Fruit fly (Drosophila melanogaster) whole organism, embryonic: Measurements from ENCODE around the gene CG15155.

Experiments
- Atf-2 ChIP-seq: fragments of 200-800 bp; sonication (Bioruptor generic); optimal IDR thresholded peaks from 2 replicates; lab custom pipeline; 2016; ENCODE audit warnings: missing biosample characterization, missing genetic modification characterization
- BtbVII ChIP-seq: fragments of 200-800 bp; sonication (Bioruptor generic); optimal IDR thresholded peaks from 3 replicates; lab custom pipeline; 2017; ENCODE audit warnings: missing biosample characterization, mild to moderate bottlenecking, missing genetic modification characterization
- CG10366 ChIP-seq: fragments of 200-800 bp; sonication (Bioruptor generic); IDR thresholded peaks from 2 replicates; pipeline ENCODE4 v1.3.6; 2022; ENCODE audit warnings: missing biosample characterization, missing genetic modification characterization
- CG10431 ChIP-seq: fragments of 200-800 bp; sonication (Bioruptor generic); optimal IDR thresholded peaks from 3 replicates; lab custom pipeline; 2018; ENCODE audit warnings: missing biosample characterization, mild to moderate bottlenecking, missing genetic modification characterization
- CG10543 ChIP-seq: fragments of 200-800 bp; sonication (Bioruptor generic); optimal IDR thresholded peaks from 3 replicates; lab custom pipeline; 2017; ENCODE audit warnings: missing biosample characterization, mild to moderate bottlenecking, missing genetic modification characterization, moderate library complexity
- CG11723 ChIP-seq: fragments of 200-800 bp; sonication (Bioruptor generic); optimal IDR thresholded peaks from 2 replicates; lab custom pipeline; 2017; ENCODE audit warnings: missing biosample characterization, mild to moderate bottlenecking, missing genetic modification characterization
- CG12744 ChIP-seq: fragments of 200-800 bp; sonication (Bioruptor generic); optimal IDR thresholded peaks from 2 replicates; lab custom pipeline; 2016; ENCODE audit warnings: missing biosample characterization, missing genetic modification characterization
- CG12769 ChIP-seq: fragments of 200-800 bp; sonication (Bioruptor generic); optimal IDR thresholded peaks from 2 replicates; lab custom pipeline; 2019; ENCODE audit warnings: missing biosample characterization, mild to moderate bottlenecking, missing genetic modification characterization, moderate library complexity
- CG13123 ChIP-seq: fragments of 200-800 bp; sonication (Bioruptor generic); optimal IDR thresholded peaks from 2 replicates; lab custom pipeline; 2016; ENCODE audit warnings: missing biosample characterization, missing genetic modification characterization
- CG15073 ChIP-seq: fragments of 200-800 bp; sonication (Bioruptor generic); optimal IDR thresholded peaks from 2 replicates; lab custom pipeline; 2016; ENCODE audit warnings: missing biosample characterization, missing genetic modification characterization
- CG2202 ChIP-seq: fragments of 200-800 bp; sonication (Bioruptor generic); optimal IDR thresholded peaks from 2 replicates; lab custom pipeline; 2018; ENCODE audit warnings: missing biosample characterization, mild to moderate bottlenecking, missing genetic modification characterization
- CG2889 ChIP-seq: fragments of 200-800 bp; sonication (Bioruptor generic); IDR thresholded peaks from 3 replicates; pipeline ENCODE4 v1.3.6; 2022; ENCODE audit warnings: missing biosample characterization, missing genetic modification characterization
- CG3281 ChIP-seq: fragments of 200-800 bp; sonication (Bioruptor generic); optimal IDR thresholded peaks from 3 replicates; lab custom pipeline; 2017; ENCODE audit warnings: missing biosample characterization, mild to moderate bottlenecking, missing genetic modification characterization
- CG4707 ChIP-seq: fragments of 200-800 bp; sonication (Bioruptor generic); optimal IDR thresholded peaks from 2 replicates; lab custom pipeline; 2018; ENCODE audit warnings: missing biosample characterization, mild to moderate bottlenecking, missing genetic modification characterization, moderate library complexity
- CG6854 ChIP-seq: fragments of 200-800 bp; sonication (Bioruptor generic); optimal IDR thresholded peaks from 3 replicates; lab custom pipeline; 2017; ENCODE audit warnings: missing biosample characterization, mild to moderate bottlenecking, missing genetic modification characterization
- CG7963 ChIP-seq: fragments of 200-800 bp; sonication (Bioruptor generic); IDR thresholded peaks from 3 replicates; pipeline ENCODE4 v1.3.6; 2022; ENCODE audit warnings: missing biosample characterization, missing genetic modification characterization; ENCODE audit not compliant: partially characterized antibody
- CG7987 ChIP-seq: fragments of 200-800 bp; sonication (Bioruptor generic); optimal IDR thresholded peaks from 2 replicates; lab custom pipeline; 2018; ENCODE audit warnings: missing biosample characterization, mild to moderate bottlenecking, missing genetic modification characterization, moderate library complexity
- CG9215 ChIP-seq: fragments of 200-800 bp; sonication (Bioruptor generic); IDR thresholded peaks from 2 replicates; pipeline ENCODE4 v1.3.6; 2022; ENCODE audit warnings: missing biosample characterization, missing genetic modification characterization
- HLH4C ChIP-seq: fragments of 200-800 bp; sonication (Bioruptor generic); IDR thresholded peaks from 3 replicates; pipeline ENCODE4 v1.3.6; 2022; ENCODE audit warnings: missing biosample characterization, missing genetic modification characterization; ENCODE audit not compliant: partially characterized antibody
- Hr39 ChIP-seq: fragments of >200 bp; optimal IDR thresholded peaks from 2 replicates; lab custom pipeline; 2017
- MBD-R2 ChIP-seq: fragments of 200-800 bp; sonication (Bioruptor generic); IDR thresholded peaks from 2 replicates; pipeline ENCODE4 v1.3.6; 2022; ENCODE audit warnings: missing biosample characterization, missing genetic modification characterization
- Max ChIP-seq: fragments of 200-800 bp; sonication (Bioruptor generic); optimal IDR thresholded peaks from 2 replicates; lab custom pipeline; 2016; ENCODE audit warnings: missing biosample characterization, mild to moderate bottlenecking, missing genetic modification characterization
- NK7.1 ChIP-seq: fragments of 200-800 bp; sonication (Bioruptor generic); optimal IDR thresholded peaks from 3 replicates; lab custom pipeline; 2016; ENCODE audit warnings: missing biosample characterization, missing genetic modification characterization
- Oaz ChIP-seq: fragments of 200-800 bp; sonication (Bioruptor generic); IDR thresholded peaks from 2 replicates; pipeline ENCODE4 v1.3.6; 2022; ENCODE audit warnings: missing biosample characterization, missing genetic modification characterization
- Ravus ChIP-seq: fragments of 200-800 bp; sonication (Bioruptor generic); IDR thresholded peaks from 2 replicates; pipeline ENCODE4 v1.3.6; 2022; ENCODE audit warnings: missing biosample characterization, missing genetic modification characterization
- Rx ChIP-seq: fragments of 200-800 bp; sonication (Bioruptor generic); IDR thresholded peaks from 2 replicates; pipeline ENCODE4 v1.3.6; 2022; ENCODE audit warnings: missing biosample characterization, missing genetic modification characterization
- Sox100B ChIP-seq: fragments of 200-800 bp; sonication (Bioruptor generic); optimal IDR thresholded peaks from 3 replicates; lab custom pipeline; 2018; ENCODE audit warnings: missing biosample characterization, mild to moderate bottlenecking, missing genetic modification characterization
- Tbp ChIP-seq: fragments of >200 bp; optimal IDR thresholded peaks from 2 replicates; lab custom pipeline; 2018; ENCODE audit warnings: missing biosample characterization, missing genetic modification characterization
- bsh ChIP-seq, 2 experiments: fragments of 200-800 bp; sonication (Bioruptor generic); optimal IDR thresholded peaks; 2 replicates each; lab custom pipeline; 2017 to 2018; ENCODE audit warnings: mild to moderate bottlenecking in 2 of 2, missing biosample characterization in 2 of 2, missing genetic modification characterization in 2 of 2, moderate library complexity in 1 of 2
- cas ChIP-seq: fragments of 200-800 bp; sonication (Bioruptor generic); IDR thresholded peaks from 2 replicates; pipeline ENCODE4 v1.3.6; 2022; ENCODE audit warnings: missing biosample characterization, missing genetic modification characterization
- crp ChIP-seq, 2 experiments: fragments of 200-800 bp; sonication (Bioruptor generic); optimal IDR thresholded peaks; 2 replicates in 1 of 2; 3 replicates in 1 of 2; lab custom pipeline; 2017; ENCODE audit warnings: missing biosample characterization in 2 of 2, missing genetic modification characterization in 2 of 2, mild to moderate bottlenecking in 1 of 2, moderate library complexity in 1 of 2
- da ChIP-seq: fragments of 200-800 bp; sonication (Bioruptor generic); optimal IDR thresholded peaks from 2 replicates; lab custom pipeline; 2016; ENCODE audit warnings: missing biosample characterization, missing genetic modification characterization
- dmrt11E ChIP-seq: fragments of 200-800 bp; sonication (Bioruptor generic); optimal IDR thresholded peaks from 3 replicates; lab custom pipeline; 2018; ENCODE audit warnings: missing biosample characterization, mild to moderate bottlenecking, missing genetic modification characterization, moderate library complexity
- fu2 ChIP-seq: fragments of 200-800 bp; sonication (Bioruptor generic); optimal IDR thresholded peaks from 2 replicates; lab custom pipeline; 2016; ENCODE audit warnings: missing biosample characterization, missing genetic modification characterization
- gsb ChIP-seq: fragments of 200-800 bp; sonication (Bioruptor generic); IDR thresholded peaks from 2 replicates; pipeline ENCODE4 v1.3.6; 2022; ENCODE audit warnings: missing biosample characterization, missing genetic modification characterization
- gsb-n ChIP-seq: fragments of 200-800 bp; sonication (Bioruptor generic); optimal IDR thresholded peaks from 3 replicates; lab custom pipeline; 2018; ENCODE audit warnings: missing biosample characterization, mild to moderate bottlenecking, missing genetic modification characterization
- lilli ChIP-seq: fragments of 200-800 bp; sonication (Bioruptor generic); optimal IDR thresholded peaks from 3 replicates; lab custom pipeline; 2016; ENCODE audit warnings: missing biosample characterization, missing genetic modification characterization
- org-1 ChIP-seq: fragments of 200-800 bp; sonication (Bioruptor generic); optimal IDR thresholded peaks from 2 replicates; lab custom pipeline; 2017; ENCODE audit warnings: missing biosample characterization, missing genetic modification characterization
- pan ChIP-seq, 4 experiments: fragments of >200 bp in 3 of 4; fragments of 200-800 bp in 1 of 4; sonication (Bioruptor generic) in 1 of 4; optimal IDR thresholded peaks in 3 of 4; IDR thresholded peaks in 1 of 4; 2 replicates each; pipeline versions ENCODE4 v1.3.6 to Lab custom; 2017 to 2022; ENCODE audit warnings: missing biosample characterization in 2 of 4, missing genetic modification characterization in 2 of 4, mixed read lengths in 1 of 4
- sc ChIP-seq, 3 experiments: fragments of >200 bp in 2 of 3; fragments of 200-800 bp in 1 of 3; sonication (Bioruptor generic) in 1 of 3; optimal IDR thresholded peaks; 2 replicates in 2 of 3; 3 replicates in 1 of 3; lab custom pipeline; 2017; ENCODE audit warnings: mild to moderate bottlenecking in 1 of 3, missing biosample characterization in 1 of 3, missing genetic modification characterization in 1 of 3, missing genetic modification reagents in 1 of 3
- schlank ChIP-seq: fragments of 200-800 bp; sonication (Bioruptor generic); optimal IDR thresholded peaks from 2 replicates; lab custom pipeline; 2018; ENCODE audit warnings: missing biosample characterization, mild to moderate bottlenecking, missing genetic modification characterization
- shn ChIP-seq: fragments of 200-800 bp; sonication (Bioruptor generic); optimal IDR thresholded peaks from 3 replicates; lab custom pipeline; 2016; ENCODE audit warnings: missing biosample characterization, missing genetic modification characterization
- slp2 ChIP-seq: fragments of 200-800 bp; sonication (Bioruptor generic); optimal IDR thresholded peaks from 2 replicates; lab custom pipeline; 2016; ENCODE audit warnings: missing biosample characterization, missing genetic modification characterization
- sqz ChIP-seq: fragments of 200-800 bp; sonication (Bioruptor generic); optimal IDR thresholded peaks from 3 replicates; lab custom pipeline; 2018; ENCODE audit warnings: missing biosample characterization, mild to moderate bottlenecking, missing genetic modification characterization
- tap ChIP-seq: fragments of 200-800 bp; optimal IDR thresholded peaks from 3 replicates; lab custom pipeline; 2019; ENCODE audit warnings: missing biosample characterization, mild to moderate bottlenecking, missing genetic modification characterization, moderate library complexity
- tgo ChIP-seq: fragments of 200-800 bp; sonication (Bioruptor generic); IDR thresholded peaks from 3 replicates; pipeline ENCODE4 v1.3.6; 2022; ENCODE audit warnings: missing biosample characterization, missing genetic modification characterization
- tna ChIP-seq: fragments of 200-800 bp; sonication (Bioruptor generic); IDR thresholded peaks from 2 replicates; pipeline ENCODE4 v1.3.6; 2022; ENCODE audit warnings: missing biosample characterization, missing genetic modification characterization; ENCODE audit not compliant: partially characterized antibody
- usp ChIP-seq: fragments of >200 bp; optimal IDR thresholded peaks from 2 replicates; lab custom pipeline; 2017; ENCODE audit warnings: missing biosample characterization, missing genetic modification characterization
- yki ChIP-seq: fragments of >200 bp; optimal IDR thresholded peaks from 3 replicates; lab custom pipeline; 2018

Gene CG15155

DNA sequence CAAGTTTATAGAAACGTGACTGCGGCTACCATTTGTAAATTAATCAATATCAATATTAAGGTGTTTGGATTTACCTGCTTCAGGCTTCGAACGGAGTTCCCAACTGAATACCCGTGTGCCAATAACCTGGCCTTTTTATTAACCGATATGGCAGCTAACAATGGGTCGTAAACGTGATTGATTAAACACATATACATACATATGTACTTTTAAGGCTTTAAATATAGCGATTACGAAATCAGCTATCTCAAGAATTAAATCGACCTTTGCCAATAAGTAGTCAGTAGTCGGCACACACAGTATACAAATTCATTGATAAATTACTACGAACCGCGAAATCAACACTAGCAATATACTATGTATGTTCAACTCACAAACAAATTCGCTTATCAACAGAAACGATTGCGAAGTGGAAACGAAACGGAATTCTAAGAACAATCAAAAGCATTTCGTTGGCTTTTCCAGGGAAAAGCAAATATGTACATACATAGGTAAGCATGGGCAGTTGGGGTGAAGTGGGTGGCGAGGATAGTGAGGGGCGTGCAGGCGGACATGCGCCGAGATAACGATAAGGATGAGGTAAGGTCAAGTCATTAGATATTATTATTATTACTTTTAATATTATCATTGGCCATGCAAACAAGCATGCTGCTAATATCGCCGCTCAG is 6.0 kb upstream of the CG15155 start (continued):
- TF ChIP-seq CG15073 (GFP tag; lab: Kevin White, UChicago) (no peak), CG10431 (peak; percentile 51), Tbp (GFP tag; lab: Kevin White, UChicago) (no peak), CG10366 (GFP tag; lab: Robert Waterston, UW) (no peak; the same call in 1 of the 2 replicates), yki (lab: Kevin White, UChicago) (no peak), lilli (peak; percentile 12), CG13123 (GFP tag; lab: Kevin White, UChicago) (peak; percentile 51), sc (optimal IDR thresholded peaks at IDR 0.05; lab: Kevin White, UChicago) (no peak), sc (GFP tag; optimal IDR thresholded peaks at IDR 0.05; lab: Kevin White, UChicago) (peak; percentile 69), cas (GFP tag; lab: Robert Waterston, UW) (no peak), Oaz (GFP tag; lab: Robert Waterston, UW) (no peak), BtbVII (GFP tag; lab: Kevin White, UChicago) (peak; percentile 75), tna (GFP tag; lab: Robert Waterston, UW) (no peak), crp (GFP tag; optimal IDR thresholded peaks at IDR 0.05; lab: Kevin White, UChicago) (no peak), CG9215 (GFP tag; lab: Robert Waterston, UW) (no peak), sqz (GFP tag; lab: Kevin White, UChicago) (peak; percentile 58), tap (tag; lab: Kevin White, UChicago) (peak; percentile 71), CG3281 (GFP tag; lab: Kevin White, UChicago) (peak; percentile 69), Atf-2 (no peak), CG4707 (GFP tag; lab: Kevin White, UChicago) (peak; percentile 69), Ravus (no peak), Rx (GFP tag; lab: Robert Waterston, UW) (no peak), CG7963 (GFP tag; lab: Robert Waterston, UW) (no peak), Sox100B (GFP tag; lab: Kevin White, UChicago) (peak; percentile 78), CG7987 (GFP tag; lab: Kevin White, UChicago) (peak; percentile 95), tgo (GFP tag; lab: Robert Waterston, UW) (peak; percentile 30; the same call in 1 of the 3 replicates), NK7.1 (GFP tag; lab: Kevin White, UChicago) (no peak), da (no peak), CG12744 (GFP tag; lab: Kevin White, UChicago) (no peak), CG6854 (peak; percentile 17), CG12769 (peak; percentile 51), org-1 (peak; percentile 71), bsh (GFP tag; optimal IDR thresholded peaks at IDR 0.05; lab: Kevin White, UChicago) (peak in 1 of 2 experiments; percentile 82), CG2889 (no peak), CG10543 (GFP tag; lab: Kevin White, UChicago) (peak; percentile 88), usp (no peak), dmrt11E (tag; lab: Kevin White, UChicago) (peak; percentile 63), shn (peak; percentile 18), fu2 (GFP tag; lab: Kevin White, UChicago) (no peak), gsb-n (tag; lab: Kevin White, UChicago) (peak; percentile 63), Max (GFP tag; lab: Kevin White, UChicago) (no peak), MBD-R2 (peak; percentile 29; the same call in 1 of the 2 replicates), gsb (GFP tag; lab: Robert Waterston, UW) (peak; percentile 23; the same call in 1 of the 2 replicates), CG11723 (GFP tag; lab: Kevin White, UChicago) (peak; percentile 61), CG2202 (peak; percentile 80), schlank (peak; percentile 82), HLH4C (GFP tag; lab: Robert Waterston, UW) (no peak), pan (optimal IDR thresholded peaks at IDR 0.05; lab: Kevin White, UChicago) (no peak), pan (GFP tag; optimal IDR thresholded peaks at IDR 0.05 in 1 of 2, IDR thresholded peaks at IDR 0.05 in 1 of 2) (peak in 1 of 2 experiments; percentile 57), Hr39 (lab: Kevin White, UChicago) (no peak), slp2 (no peak)
